Worm (Caenorhabditis elegans): ENCODE data around the gene T18D3.1.
A peak's percentile ranks its signal among the peaks of the same experiment; 100 is the strongest.

Gene T18D3.1

ce11 chrX:12413941-12414340, 40.6 kb upstream of the T18D3.1 start, which contains the start of gene lin-2:
TSS of gene lin-2 (minus strand) at chrX:12414041.
- no peak for TF ChIP-seq ZK185.1 (tag; optimal IDR thresholded peaks at IDR 0.05; ENCODE audit: poor library complexity, severe bottlenecking)
- no peak for TF ChIP-seq him-1 (tag; optimal IDR thresholded peaks at IDR 0.05)
- TF ChIP-seq chd-7 (tag; optimal IDR thresholded peaks at IDR 0.05), result no peak
- no peak for TF ChIP-seq hrde-1 (tag; optimal IDR thresholded peaks at IDR 0.05; ENCODE audit: borderline replicate concordance)
- TF ChIP-seq dpl-1 (GFP tag; optimal IDR thresholded peaks at IDR 0.05), result no peak
- TF ChIP-seq bed-1 (GFP tag; IDR thresholded peaks at IDR 0.05), result no peak

- no peak for TF ChIP-seq mes-4 (tag; optimal IDR thresholded peaks at IDR 0.05)
- TF ChIP-seq snpc-3.4 (tag; optimal IDR thresholded peaks at IDR 0.05), result no peak
- no peak for TF ChIP-seq aptf-3 (GFP tag; IDR thresholded peaks at IDR 0.05)
- TF ChIP-seq sdz-38 (tag; optimal IDR thresholded peaks at IDR 0.05), result no peak
- no peak for TF ChIP-seq mcd-1 (GFP tag; IDR thresholded peaks at IDR 0.05)
- no peak for TF ChIP-seq Y56A3A.18 (GFP tag; IDR thresholded peaks at IDR 0.05)
- no peak for TF ChIP-seq lir-1 (GFP tag; conservative IDR thresholded peaks at IDR 0.05)
- TF ChIP-seq K12H6.12 (tag; optimal IDR thresholded peaks at IDR 0.05), result no peak
- no peak for TF ChIP-seq ama-1 (optimal IDR thresholded peaks at IDR 0.05)
- TF ChIP-seq ama-1 (GFP tag; optimal IDR thresholded peaks at IDR 0.05), result no peak
- TF ChIP-seq nhr-179 (tag; optimal IDR thresholded peaks at IDR 0.05), result no peak
These were observed 38.7 kb upstream of the T18D3.1 start for ce11 chrX:12415832-12416231.

DNA sequence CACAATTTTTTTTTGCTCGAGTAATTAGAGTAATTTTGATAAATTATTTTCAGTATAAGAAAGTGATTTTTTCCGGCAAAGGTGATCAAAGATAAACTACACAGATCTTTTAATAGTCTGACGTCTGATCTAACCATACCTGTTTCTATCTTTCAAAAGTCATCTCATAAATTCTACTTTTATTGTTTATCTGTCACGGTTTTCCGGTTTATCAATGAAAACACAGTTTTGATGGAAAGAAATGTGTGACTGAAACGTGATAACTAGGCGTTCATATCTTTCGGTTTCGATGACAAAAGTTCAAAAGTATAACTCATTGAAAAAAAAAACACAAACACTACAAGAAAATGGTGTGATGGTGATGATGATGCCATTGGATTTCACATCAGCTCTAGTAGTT, 32.0 kb upstream of the T18D3.1 start:
- peak; percentile 30 for TF ChIP-seq somi-1 (GFP tag; optimal IDR thresholded peaks at IDR 0.05)
- no peak for TF ChIP-seq egrh-3 (GFP tag; IDR thresholded peaks at IDR 0.05)
- TF ChIP-seq lin-40 (tag; optimal IDR thresholded peaks at IDR 0.05), result peak; percentile 47

- no peak for TF ChIP-seq efl-1 (GFP tag; optimal IDR thresholded peaks at IDR 0.05)
- TF ChIP-seq cebp-1 (GFP tag; IDR thresholded peaks at IDR 0.05), result no peak
- no peak for TF ChIP-seq cebp-1 (tag; optimal IDR thresholded peaks at IDR 0.05)
- TF ChIP-seq pbrm-1 (GFP tag; IDR thresholded peaks at IDR 0.05), result no peak
- no peak for TF ChIP-seq B0261.1 (tag; optimal IDR thresholded peaks at IDR 0.05)
- TF ChIP-seq snpc-3.4 (tag; optimal IDR thresholded peaks at IDR 0.05), result no peak
- no peak for TF ChIP-seq F33H1.4 (GFP tag; IDR thresholded peaks at IDR 0.05)
- no peak for TF ChIP-seq madf-6 (GFP tag; IDR thresholded peaks at IDR 0.05)
- TF ChIP-seq tlf-1 (GFP tag; optimal IDR thresholded peaks at IDR 0.05), result no peak
- TF ChIP-seq ama-1 (optimal IDR thresholded peaks at IDR 0.05), result no peak
- TF ChIP-seq ama-1 (GFP tag; optimal IDR thresholded peaks at IDR 0.05), result no peak
- no peak for TF ChIP-seq dpff-1 (tag; optimal IDR thresholded peaks at IDR 0.05)
- no peak for TF ChIP-seq Y53G8AR.9 (GFP tag; conservative IDR thresholded peaks at IDR 0.05)
- TF ChIP-seq F57A8.1 (GFP tag; optimal IDR thresholded peaks at IDR 0.05), result no peak
- TF ChIP-seq rpc-1 (optimal IDR thresholded peaks at IDR 0.05), result no peak
- TF ChIP-seq rpc-1 (tag; optimal IDR thresholded peaks at IDR 0.05), result no peak
- 0 out of 2 replicates have a peak, but pooled peaks have one; percentile 40 for TF ChIP-seq K11D2.4 (GFP tag; IDR thresholded peaks at IDR 0.05)
- no peak for TF ChIP-seq B0035.1 (tag; optimal IDR thresholded peaks at IDR 0.05)
- TF ChIP-seq egrh-3 (GFP tag; IDR thresholded peaks at IDR 0.05), result no peak
- TF ChIP-seq sptf-2 (GFP tag; optimal IDR thresholded peaks at IDR 0.05), result no peak
- peak; percentile 79 for TF ChIP-seq lin-40 (tag; optimal IDR thresholded peaks at IDR 0.05)
- peak; percentile 63 for TF ChIP-seq ztf-26 (tag; optimal IDR thresholded peaks at IDR 0.05)
- TF ChIP-seq bed-1 (GFP tag; IDR thresholded peaks at IDR 0.05), result no peak
- TF ChIP-seq repo-1 (tag; optimal IDR thresholded peaks at IDR 0.05), result no peak
- peak; percentile 69 for TF ChIP-seq somi-1 (GFP tag; optimal IDR thresholded peaks at IDR 0.05)
- TF ChIP-seq ztf-22 (GFP tag; optimal IDR thresholded peaks at IDR 0.05), result no peak
- peak; percentile 42 for TF ChIP-seq die-1 (tag; optimal IDR thresholded peaks at IDR 0.05)
- no peak for TF ChIP-seq hmg-20 (GFP tag; IDR thresholded peaks at IDR 0.05)
These were observed 29.1 kb upstream of the T18D3.1 start, which contains the start of gene T24D3.2 for ce11 chrX:12425427-12425826. TSS of gene T24D3.2 (plus strand) at chrX:12425730.
